Worm (Caenorhabditis elegans): ENCODE data around the gene prp-19.

prp-19 gene

ce11 chrIII:5202641-5203040 lies 30.8 kb upstream of the prp-19 start (continued):
- TF ChIP-seq lin-11 (tag; optimal IDR thresholded peaks at IDR 0.05) (no peak), nhr-12 (tag; optimal IDR thresholded peaks at IDR 0.05) (no peak), unc-55 (GFP tag; optimal IDR thresholded peaks at IDR 0.05) (peak; percentile 45), elt-1 (tag; optimal IDR thresholded peaks at IDR 0.05) (no peak), nhr-6 (tag; optimal IDR thresholded peaks at IDR 0.05) (peak; percentile 71), nhr-21 (tag; optimal IDR thresholded peaks at IDR 0.05) (peak; percentile 55), unc-62 (GFP tag; optimal IDR thresholded peaks at IDR 0.05) (no peak)

- no peak for TF ChIP-seq unc-62 (GFP tag; optimal IDR thresholded peaks at IDR 0.05)
- no peak for TF ChIP-seq lin-39 (tag; optimal IDR thresholded peaks at IDR 0.05)
- peak; percentile 58 for TF ChIP-seq gmeb-1 (tag; optimal IDR thresholded peaks at IDR 0.05)
- no peak for TF ChIP-seq nhr-10 (tag; optimal IDR thresholded peaks at IDR 0.05)
- TF ChIP-seq Y55F3AM.14 (GFP tag; optimal IDR thresholded peaks at IDR 0.05): no peak
- peak; percentile 88 for TF ChIP-seq crh-2 (tag; optimal IDR thresholded peaks at IDR 0.05)
- peak; percentile 1 for TF ChIP-seq F13H6.1 (tag; optimal IDR thresholded peaks at IDR 0.05)
- peak; percentile 53 for TF ChIP-seq nhr-25 (tag; optimal IDR thresholded peaks at IDR 0.05)
- peak; percentile 44 for TF ChIP-seq sma-3 (GFP tag; optimal IDR thresholded peaks at IDR 0.05)
- peak; percentile 97 for TF ChIP-seq fos-1 (tag; optimal IDR thresholded peaks at IDR 0.05)
- no peak for TF ChIP-seq ama-1 (optimal IDR thresholded peaks at IDR 0.05)
- TF ChIP-seq nhr-21 (tag; optimal IDR thresholded peaks at IDR 0.05): peak; percentile 25
- TF ChIP-seq dmd-4 (tag; optimal IDR thresholded peaks at IDR 0.05): no peak
- TF ChIP-seq C34F6.9 (tag; optimal IDR thresholded peaks at IDR 0.05): peak; percentile 14
- peak; percentile 69 for TF ChIP-seq sma-9 (GFP tag; optimal IDR thresholded peaks at IDR 0.05)
- no peak for TF ChIP-seq sma-9 (tag; optimal IDR thresholded peaks at IDR 0.05)
- TF ChIP-seq alr-1 (tag; optimal IDR thresholded peaks at IDR 0.05): no peak
- no peak for TF ChIP-seq nhr-237 (tag; optimal IDR thresholded peaks at IDR 0.05)
- peak in 1 of 2 experiments; percentile 28 for TF ChIP-seq lsy-2 (tag; optimal IDR thresholded peaks at IDR 0.05)
- TF ChIP-seq nhr-11 (tag; optimal IDR thresholded peaks at IDR 0.05): no peak
- TF ChIP-seq nhr-129 (tag; optimal IDR thresholded peaks at IDR 0.05): peak; percentile 30
- TF ChIP-seq sem-4 (tag; optimal IDR thresholded peaks at IDR 0.05): no peak
- TF ChIP-seq blmp-1 (tag; optimal IDR thresholded peaks at IDR 0.05; ENCODE audit: insufficient read depth): no peak
Observed at ce11 chrIII:5201267-5201666, 29.4 kb upstream of the prp-19 start.

ce11 chrIII:5200349-5200748 lies 28.5 kb upstream of the prp-19 start:
- peak; percentile 24 for TF ChIP-seq crh-2 (tag; optimal IDR thresholded peaks at IDR 0.05)
- TF ChIP-seq mdl-1 (tag; optimal IDR thresholded peaks at IDR 0.05): no peak
- TF ChIP-seq nhr-77 (tag; optimal IDR thresholded peaks at IDR 0.05): no peak
- TF ChIP-seq Y55F3AM.14 (GFP tag; optimal IDR thresholded peaks at IDR 0.05): no peak
- no peak for TF ChIP-seq ama-1 (optimal IDR thresholded peaks at IDR 0.05)
- TF ChIP-seq ZK546.5 (tag; optimal IDR thresholded peaks at IDR 0.05): no peak
- TF ChIP-seq nhr-11 (tag; optimal IDR thresholded peaks at IDR 0.05): no peak
- no peak for TF ChIP-seq nhr-237 (tag; optimal IDR thresholded peaks at IDR 0.05)
- TF ChIP-seq nhr-10 (tag; optimal IDR thresholded peaks at IDR 0.05): no peak
- peak; percentile 14 for TF ChIP-seq blmp-1 (tag; optimal IDR thresholded peaks at IDR 0.05; ENCODE audit: insufficient read depth)
- TF ChIP-seq lsy-2 (tag; optimal IDR thresholded peaks at IDR 0.05): no peak
- TF ChIP-seq ceh-16 (tag; optimal IDR thresholded peaks at IDR 0.05): no peak
- no peak for TF ChIP-seq C34F6.9 (tag; optimal IDR thresholded peaks at IDR 0.05)
- TF ChIP-seq lin-39 (tag; optimal IDR thresholded peaks at IDR 0.05): no peak
- TF ChIP-seq zag-1 (tag; optimal IDR thresholded peaks at IDR 0.05): no peak
- no peak for TF ChIP-seq lin-11 (tag; optimal IDR thresholded peaks at IDR 0.05)
- no peak for TF ChIP-seq ztf-11 (tag; optimal IDR thresholded peaks at IDR 0.05)
- no peak for TF ChIP-seq lin-13 (GFP tag; optimal IDR thresholded peaks at IDR 0.05)
- no peak for TF ChIP-seq ztf-4 (tag; optimal IDR thresholded peaks at IDR 0.05)
- TF ChIP-seq nhr-129 (tag; optimal IDR thresholded peaks at IDR 0.05): peak; percentile 91
- TF ChIP-seq alr-1 (tag; optimal IDR thresholded peaks at IDR 0.05): no peak
- TF ChIP-seq fos-1 (tag; optimal IDR thresholded peaks at IDR 0.05): peak; percentile 60
- peak; percentile 49 for TF ChIP-seq sma-9 (GFP tag; optimal IDR thresholded peaks at IDR 0.05)
- no peak for TF ChIP-seq sma-9 (tag; optimal IDR thresholded peaks at IDR 0.05)
- TF ChIP-seq ztf-1 (GFP tag; conservative IDR thresholded peaks at IDR 0.05): no peak
- peak; percentile 32 for TF ChIP-seq gmeb-1 (tag; optimal IDR thresholded peaks at IDR 0.05)
- no peak for TF ChIP-seq R02D3.7 (tag; optimal IDR thresholded peaks at IDR 0.05)
- TF ChIP-seq unc-62 (GFP tag; optimal IDR thresholded peaks at IDR 0.05): no peak
- TF ChIP-seq elt-3 (tag; optimal IDR thresholded peaks at IDR 0.05): no peak
- no peak for TF ChIP-seq egl-27 (tag; optimal IDR thresholded peaks at IDR 0.05)
- peak; percentile 43 for TF ChIP-seq nhr-25 (tag; optimal IDR thresholded peaks at IDR 0.05)

Data from whole organism, L2 larva.